Fruit fly (Drosophila melanogaster) whole organism, prepupa: ENCODE data around the gene FoxP.

Experiments used
- Blimp-1 ChIP-seq: fragments of 200-800 bp; sonication (Bioruptor generic); optimal IDR thresholded peaks from 3 replicates; lab custom pipeline; 2017; ENCODE audit warnings: missing biosample characterization, missing genetic modification characterization, mild to moderate bottlenecking, moderate library complexity, missing genetic modification reagents
- CG10631 ChIP-seq: fragments of 200-800 bp; sonication (Bioruptor generic); optimal IDR thresholded peaks from 2 replicates; lab custom pipeline; 2016; ENCODE audit warnings: missing biosample characterization, missing genetic modification characterization
- CG10669 ChIP-seq: fragments of 200-800 bp; sonication (Bioruptor generic); optimal IDR thresholded peaks from 3 replicates; lab custom pipeline; 2018; ENCODE audit warnings: missing biosample characterization, mild to moderate bottlenecking, missing genetic modification characterization, moderate library complexity
- CG11294 ChIP-seq: fragments of 200-800 bp; sonication (Bioruptor generic); IDR thresholded peaks from 2 replicates; pipeline ENCODE4 v1.3.6; 2022; ENCODE audit warnings: missing biosample characterization, missing genetic modification characterization
- CG11762 ChIP-seq: fragments of 200-800 bp; sonication (Bioruptor generic); optimal IDR thresholded peaks from 3 replicates; lab custom pipeline; 2016; ENCODE audit warnings: missing biosample characterization, missing genetic modification characterization; ENCODE audit not compliant: insufficient read depth
- CG11902 ChIP-seq: fragments of 200-800 bp; sonication (Bioruptor generic); optimal IDR thresholded peaks from 3 replicates; lab custom pipeline; 2016; ENCODE audit warnings: missing biosample characterization, missing genetic modification characterization
- CG15336 ChIP-seq: fragments of 200-800 bp; sonication (Bioruptor generic); IDR thresholded peaks from 2 replicates; pipeline ENCODE4 v1.3.6; 2022; ENCODE audit warnings: missing biosample characterization, missing genetic modification characterization
- CG1621 ChIP-seq: fragments of 200-800 bp; sonication (Bioruptor generic); optimal IDR thresholded peaks from 3 replicates; lab custom pipeline; 2018; ENCODE audit warnings: missing biosample characterization, mild to moderate bottlenecking, missing genetic modification characterization
- CG16779 ChIP-seq: fragments of 200-800 bp; sonication (Bioruptor generic); optimal IDR thresholded peaks from 3 replicates; lab custom pipeline; 2017; ENCODE audit warnings: missing biosample characterization, mild to moderate bottlenecking, missing genetic modification characterization
- CG3032 ChIP-seq: fragments of 200-800 bp; optimal IDR thresholded peaks from 2 replicates; lab custom pipeline; 2019; ENCODE audit warnings: missing biosample characterization, mild to moderate bottlenecking, missing genetic modification characterization, moderate library complexity
- CG31627 ChIP-seq: fragments of 200-800 bp; sonication (Bioruptor generic); optimal IDR thresholded peaks from 3 replicates; lab custom pipeline; 2016; ENCODE audit warnings: missing biosample characterization, missing genetic modification characterization
- CG32006 ChIP-seq: fragments of 200-800 bp; sonication (Bioruptor generic); optimal IDR thresholded peaks from 3 replicates; lab custom pipeline; 2017; ENCODE audit warnings: missing biosample characterization, mild to moderate bottlenecking, missing genetic modification characterization
- CG34406 ChIP-seq: fragments of 200-800 bp; sonication (Bioruptor generic); optimal IDR thresholded peaks from 3 replicates; lab custom pipeline; 2016; ENCODE audit warnings: missing biosample characterization, missing genetic modification characterization
- CG3919 ChIP-seq: fragments of 200-800 bp; sonication (Bioruptor generic); optimal IDR thresholded peaks from 3 replicates; lab custom pipeline; 2016; ENCODE audit warnings: missing biosample characterization, missing genetic modification characterization
- CG6163 ChIP-seq: fragments of 200-800 bp; sonication (Bioruptor generic); IDR thresholded peaks from 3 replicates; pipeline ENCODE4 v1.3.6; 2022; ENCODE audit warnings: missing biosample characterization, missing genetic modification characterization
- CG6276 ChIP-seq: fragments of 200-800 bp; sonication (Bioruptor generic); optimal IDR thresholded peaks from 2 replicates; lab custom pipeline; 2017; ENCODE audit warnings: missing biosample characterization, mild to moderate bottlenecking, missing genetic modification characterization
- CG6792 ChIP-seq: fragments of 200-800 bp; sonication (Bioruptor generic); optimal IDR thresholded peaks from 3 replicates; lab custom pipeline; 2016; ENCODE audit warnings: missing biosample characterization, missing genetic modification characterization
- CG6808 ChIP-seq: fragments of 200-800 bp; sonication (Bioruptor generic); optimal IDR thresholded peaks from 3 replicates; lab custom pipeline; 2017; ENCODE audit warnings: missing biosample characterization, missing genetic modification characterization, mild to moderate bottlenecking, moderate library complexity, missing genetic modification reagents
- CG7368 ChIP-seq: fragments of 200-800 bp; sonication (Bioruptor generic); optimal IDR thresholded peaks from 3 replicates; lab custom pipeline; 2016; ENCODE audit warnings: missing biosample characterization, missing genetic modification characterization
- CG8119 ChIP-seq: fragments of 200-800 bp; sonication (Bioruptor generic); IDR thresholded peaks from 3 replicates; pipeline ENCODE4 v1.3.6; 2022; ENCODE audit warnings: missing biosample characterization, missing genetic modification characterization
- CG8319 ChIP-seq: fragments of 200-800 bp; sonication (Bioruptor generic); optimal IDR thresholded peaks from 3 replicates; lab custom pipeline; 2016; ENCODE audit warnings: missing biosample characterization, missing genetic modification characterization
- CG8632 ChIP-seq: fragments of 200-800 bp; sonication (Bioruptor generic); optimal IDR thresholded peaks from 3 replicates; lab custom pipeline; 2016; ENCODE audit warnings: missing biosample characterization, missing genetic modification characterization
- CG9139 ChIP-seq: fragments of 200-800 bp; sonication (Bioruptor generic); optimal IDR thresholded peaks from 3 replicates; lab custom pipeline; 2017; ENCODE audit warnings: missing biosample characterization, mild to moderate bottlenecking, missing genetic modification characterization
- Eip75B ChIP-seq: fragments of 200-800 bp; sonication (Bioruptor generic); optimal IDR thresholded peaks from 3 replicates; lab custom pipeline; 2016; ENCODE audit warnings: missing biosample characterization, missing genetic modification characterization
- Eip78C ChIP-seq: fragments of 200-800 bp; sonication (Bioruptor generic); peaks from one replicate; lab custom pipeline; 2016; ENCODE audit warnings: missing biosample characterization, missing genetic modification characterization
- Ets21C ChIP-seq: fragments of 200-800 bp; sonication (Bioruptor generic); optimal IDR thresholded peaks from 3 replicates; lab custom pipeline; 2016; ENCODE audit warnings: missing biosample characterization, missing genetic modification characterization
- Ets96B ChIP-seq: fragments of 200-800 bp; optimal IDR thresholded peaks from 2 replicates; lab custom pipeline; 2019; ENCODE audit warnings: missing biosample characterization, mild to moderate bottlenecking, missing genetic modification characterization, moderate library complexity
- Gug ChIP-seq: fragments of 200-800 bp; sonication (Bioruptor generic); IDR thresholded peaks from 2 replicates; pipeline ENCODE4 v1.3.6; 2022; ENCODE audit warnings: missing biosample characterization, missing genetic modification characterization
- Hr38 ChIP-seq: sonication (Bioruptor generic); optimal IDR thresholded peaks from 2 replicates; lab custom pipeline; 2016; ENCODE audit warnings: missing biosample characterization, missing genetic modification characterization
- Hr39 ChIP-seq: fragments of 200-800 bp; sonication (Bioruptor generic); optimal IDR thresholded peaks from 2 replicates; lab custom pipeline; 2016; ENCODE audit warnings: missing biosample characterization, missing genetic modification characterization
- Lpt ChIP-seq: fragments of 200-800 bp; sonication (Bioruptor generic); optimal IDR thresholded peaks from 3 replicates; lab custom pipeline; 2016; ENCODE audit warnings: missing biosample characterization, missing genetic modification characterization
- Met ChIP-seq: fragments of 200-800 bp; sonication (Bioruptor generic); optimal IDR thresholded peaks from 3 replicates; lab custom pipeline; 2016; ENCODE audit warnings: missing biosample characterization, missing genetic modification characterization
- OdsH ChIP-seq: fragments of 200-800 bp; sonication (Bioruptor generic); optimal IDR thresholded peaks from 3 replicates; lab custom pipeline; 2016; ENCODE audit warnings: missing biosample characterization, missing genetic modification characterization
- Smox ChIP-seq: fragments of 200-800 bp; sonication (Bioruptor generic); optimal IDR thresholded peaks from 3 replicates; lab custom pipeline; 2016; ENCODE audit warnings: missing biosample characterization, missing genetic modification characterization
- Sox102F ChIP-seq: fragments of 200-800 bp; sonication (Bioruptor generic); optimal IDR thresholded peaks from 2 replicates; lab custom pipeline; 2016; ENCODE audit warnings: missing biosample characterization, mild to moderate bottlenecking, missing genetic modification characterization
- Sox14 ChIP-seq: fragments of 200-800 bp; sonication (Bioruptor generic); optimal IDR thresholded peaks from 3 replicates; lab custom pipeline; 2016; ENCODE audit warnings: missing biosample characterization, missing genetic modification characterization
- Sox15 ChIP-seq: fragments of 200-800 bp; sonication (Bioruptor generic); optimal IDR thresholded peaks from 3 replicates; lab custom pipeline; 2016; ENCODE audit warnings: missing biosample characterization, missing genetic modification characterization
- achi ChIP-seq: fragments of 200-800 bp; sonication (Bioruptor generic); optimal IDR thresholded peaks from 3 replicates; lab custom pipeline; 2016; ENCODE audit warnings: missing biosample characterization, missing genetic modification characterization
- cyc ChIP-seq: fragments of 200-800 bp; sonication (Bioruptor generic); optimal IDR thresholded peaks from 3 replicates; lab custom pipeline; 2016; ENCODE audit warnings: missing biosample characterization, missing genetic modification characterization
- dac ChIP-seq: fragments of 200-800 bp; sonication (Bioruptor generic); optimal IDR thresholded peaks from 2 replicates; lab custom pipeline; 2017; ENCODE audit warnings: missing biosample characterization, mild to moderate bottlenecking, missing genetic modification characterization
- dsx ChIP-seq: fragments of 200-800 bp; optimal IDR thresholded peaks from 3 replicates; lab custom pipeline; 2019; ENCODE audit warnings: missing biosample characterization, mild to moderate bottlenecking, missing genetic modification characterization, moderate library complexity; ENCODE audit not compliant: poor library complexity, severe bottlenecking
- eg ChIP-seq: fragments of 200-800 bp; sonication (Bioruptor generic); IDR thresholded peaks from 3 replicates; pipeline ENCODE4 v1.3.6; 2022; ENCODE audit warnings: missing biosample characterization, missing genetic modification characterization
- esn ChIP-seq: fragments of 200-800 bp; sonication (Bioruptor generic); optimal IDR thresholded peaks from 2 replicates; lab custom pipeline; 2016; ENCODE audit warnings: missing biosample characterization, mild to moderate bottlenecking, missing genetic modification characterization, moderate library complexity
- fd59A ChIP-seq: fragments of 200-800 bp; sonication (Bioruptor generic); optimal IDR thresholded peaks from 2 replicates; lab custom pipeline; 2017; ENCODE audit warnings: missing biosample characterization, mild to moderate bottlenecking, missing genetic modification characterization, missing genetic modification reagents
- fd85E ChIP-seq: fragments of 200-800 bp; sonication (Bioruptor generic); optimal IDR thresholded peaks from 3 replicates; lab custom pipeline; 2016; ENCODE audit warnings: missing biosample characterization, missing genetic modification characterization
- fkh ChIP-seq: fragments of 200-800 bp; sonication (Bioruptor generic); optimal IDR thresholded peaks from 3 replicates; lab custom pipeline; 2017; ENCODE audit warnings: missing biosample characterization, mild to moderate bottlenecking, missing genetic modification characterization, moderate library complexity
- pdm3 ChIP-seq: fragments of 200-800 bp; sonication (Bioruptor generic); optimal IDR thresholded peaks from 3 replicates; lab custom pipeline; 2016; ENCODE audit warnings: missing biosample characterization, missing genetic modification characterization
- salr ChIP-seq, 2 experiments: fragments of 200-800 bp; sonication (Bioruptor generic); optimal IDR thresholded peaks; 3 replicates each; lab custom pipeline; 2016 to 2018; ENCODE audit warnings: missing biosample characterization in 2 of 2, missing genetic modification characterization in 2 of 2, mild to moderate bottlenecking in 1 of 2
- spab ChIP-seq: fragments of 200-800 bp; sonication (Bioruptor generic); optimal IDR thresholded peaks from 2 replicates; lab custom pipeline; 2017; ENCODE audit warnings: missing biosample characterization, mild to moderate bottlenecking, missing genetic modification characterization, missing genetic modification reagents
- ss ChIP-seq, 2 experiments: fragments of 200-800 bp; sonication (Bioruptor generic); optimal IDR thresholded peaks; 2 replicates in 1 of 2; 3 replicates in 1 of 2; lab custom pipeline; 2017 to 2018; ENCODE audit warnings: mild to moderate bottlenecking in 2 of 2, missing biosample characterization in 2 of 2, missing genetic modification characterization in 2 of 2, moderate library complexity in 1 of 2
- svp ChIP-seq: fragments of 200-800 bp; sonication (Bioruptor generic); peaks from one replicate; lab custom pipeline; 2016; ENCODE audit warnings: missing biosample characterization, missing genetic modification characterization
- topi ChIP-seq: fragments of 200-800 bp; sonication (Bioruptor generic); optimal IDR thresholded peaks from 3 replicates; lab custom pipeline; 2016; ENCODE audit warnings: missing biosample characterization, missing genetic modification characterization

The FoxP gene

DNA sequence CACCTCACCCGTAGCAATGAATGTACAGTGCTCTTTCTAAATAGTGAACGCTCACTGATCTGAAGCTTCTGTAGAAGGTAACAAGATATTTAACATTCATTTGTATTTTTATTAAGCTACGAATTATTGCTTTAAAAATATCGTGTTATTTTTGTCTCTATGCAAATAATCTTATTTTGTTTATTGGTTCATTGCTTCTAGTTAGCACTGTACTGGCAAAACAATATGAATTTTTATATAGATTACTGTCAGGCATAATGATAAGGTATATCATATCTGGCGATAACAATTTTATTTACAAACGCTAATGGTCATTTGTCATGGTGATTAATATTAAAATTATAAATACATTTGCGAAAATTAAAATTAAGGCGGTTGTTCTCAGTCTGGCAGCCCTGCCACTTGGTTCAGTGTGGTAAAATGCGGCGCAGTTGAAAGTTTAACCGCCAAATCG is 40.9 kb upstream of the FoxP start, which contains the start of gene CG9471:
Gene CG9471 (minus strand): TSS at position 24 of the 454 bp plus-strand sequence.
- TF ChIP-seq Hr38 (GFP tag; lab: Kevin White, UChicago): peak; percentile 31
- peak; percentile 94 for TF ChIP-seq CG11762
- TF ChIP-seq achi (GFP tag; lab: Kevin White, UChicago): peak; percentile 95
- TF ChIP-seq CG34406 (GFP tag; lab: Kevin White, UChicago): peak; percentile 95
- peak; percentile 80 for TF ChIP-seq CG9139 (GFP tag; lab: Kevin White, UChicago)
- peak; percentile 99 for TF ChIP-seq Eip78C
- TF ChIP-seq eg (GFP tag; lab: Robert Waterston, UW): peak; percentile 97
- peak; percentile 81 to 89 for TF ChIP-seq ss (GFP tag; optimal IDR thresholded peaks at IDR 0.05; lab: Kevin White, UChicago)
- peak; percentile 96 for TF ChIP-seq CG10631
- peak; percentile 81 for TF ChIP-seq Blimp-1 (GFP tag; lab: Kevin White, UChicago)
- TF ChIP-seq CG11294: peak; percentile 90
- peak; percentile 90 for TF ChIP-seq CG32006 (GFP tag; lab: Kevin White, UChicago)
- peak; percentile 97 for TF ChIP-seq Sox14 (GFP tag; lab: Kevin White, UChicago)
- peak; percentile 96 for TF ChIP-seq cyc (GFP tag; lab: Kevin White, UChicago)
- peak; percentile 83 for TF ChIP-seq fd85E (GFP tag; lab: Kevin White, UChicago)
- peak; percentile 99 for TF ChIP-seq topi (GFP tag; lab: Kevin White, UChicago)
- peak; percentile 97 for TF ChIP-seq Met (GFP tag; lab: Kevin White, UChicago)
- TF ChIP-seq CG15336: peak; percentile 96
- TF ChIP-seq Ets21C (GFP tag; lab: Kevin White, UChicago): peak; percentile 94
- TF ChIP-seq CG1621 (tag; lab: Kevin White, UChicago): peak; percentile 90
- TF ChIP-seq Sox15 (GFP tag; lab: Kevin White, UChicago): peak; percentile 91
- TF ChIP-seq Ets96B (tag; lab: Kevin White, UChicago): peak; percentile 90
- TF ChIP-seq CG6792 (GFP tag; lab: Kevin White, UChicago): peak; percentile 96
- TF ChIP-seq CG6808: peak; percentile 87
- peak; percentile 97 for TF ChIP-seq CG6163 (GFP tag; lab: Robert Waterston, UW)
- peak; percentile 82 for TF ChIP-seq spab (GFP tag; lab: Kevin White, UChicago)
- TF ChIP-seq CG10669 (GFP tag; lab: Kevin White, UChicago): peak; percentile 91
- TF ChIP-seq CG6276 (GFP tag; lab: Kevin White, UChicago): peak; percentile 90
- TF ChIP-seq CG31627: peak; percentile 97
- peak; percentile 97 for TF ChIP-seq OdsH
- TF ChIP-seq CG3919 (GFP tag; lab: Kevin White, UChicago): peak; percentile 96
- TF ChIP-seq dac (GFP tag; lab: Kevin White, UChicago): peak; percentile 60
- TF ChIP-seq Smox (GFP tag; lab: Kevin White, UChicago): peak; percentile 96
- TF ChIP-seq fd59A (GFP tag; lab: Kevin White, UChicago): peak; percentile 78
- peak; percentile 91 for TF ChIP-seq Gug (GFP tag; lab: Robert Waterston, UW)
- peak; percentile 92 for TF ChIP-seq CG11902 (GFP tag; lab: Kevin White, UChicago)
- peak; percentile 87 for TF ChIP-seq Lpt (GFP tag; lab: Kevin White, UChicago)
- TF ChIP-seq CG3032 (tag; lab: Kevin White, UChicago): peak; percentile 89
- TF ChIP-seq esn (GFP tag; lab: Kevin White, UChicago): peak; percentile 98
- TF ChIP-seq svp (GFP tag; lab: Kevin White, UChicago): peak; percentile 99
- peak; percentile 95 for TF ChIP-seq CG8119 (GFP tag; lab: Robert Waterston, UW)
- peak; percentile 97 for TF ChIP-seq Sox102F (GFP tag; lab: Kevin White, UChicago)
- TF ChIP-seq Eip75B (GFP tag; lab: Kevin White, UChicago): peak; percentile 95
- TF ChIP-seq CG16779: peak; percentile 85
- TF ChIP-seq salr (GFP tag; optimal IDR thresholded peaks at IDR 0.05; lab: Kevin White, UChicago): peak; percentile 76 to 91
- peak; percentile 91 for TF ChIP-seq CG8319 (GFP tag; lab: Kevin White, UChicago)
- TF ChIP-seq dsx: peak; percentile 93
- TF ChIP-seq pdm3 (GFP tag; lab: Kevin White, UChicago): peak; percentile 97
- TF ChIP-seq CG7368 (GFP tag; lab: Kevin White, UChicago): peak; percentile 94
- TF ChIP-seq CG8632 (GFP tag; lab: Kevin White, UChicago): peak; percentile 96
- peak; percentile 97 for TF ChIP-seq Hr39
- TF ChIP-seq fkh (GFP tag; lab: Kevin White, UChicago): peak; percentile 79
